Fruit fly (Drosophila melanogaster): Measurements from ENCODE around the gene CG11357.

CG11357 gene

DNA sequence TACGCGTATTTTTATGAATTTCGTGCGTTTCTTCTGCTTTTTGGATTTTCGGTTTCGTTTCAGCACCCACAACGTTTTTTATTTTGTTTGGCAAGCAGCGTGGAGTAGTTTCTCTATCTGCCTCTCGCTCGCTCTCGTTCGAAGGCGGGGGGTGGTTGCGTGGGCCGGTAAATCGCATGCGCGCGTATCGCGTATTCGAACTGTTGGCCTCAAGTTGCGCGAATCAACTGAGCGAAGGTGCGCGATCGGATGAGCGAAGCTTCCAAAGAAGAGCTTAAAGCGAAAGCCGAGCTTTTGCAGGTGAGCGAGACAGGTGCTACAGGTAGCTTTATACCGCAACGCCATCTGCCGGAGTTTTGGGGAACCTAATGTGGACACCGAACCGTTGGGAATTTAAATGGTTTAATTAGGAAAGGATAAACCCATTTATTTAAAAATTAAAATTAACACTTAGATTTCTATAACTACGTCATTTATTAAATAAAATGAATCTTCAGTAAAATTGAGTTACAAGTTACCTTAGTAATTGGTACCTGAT is 9.8 kb upstream of the CG11357 start, which contains the start of gene Tie (continued):
- TF ChIP-seq bbx (GFP tag; IDR thresholded peaks at IDR 0.05; ENCODE audit: partially characterized antibody) (peak; percentile 43; the same call in 1 of the 2 replicates), dati (GFP tag; IDR thresholded peaks at IDR 0.05) (no peak)

DNA sequence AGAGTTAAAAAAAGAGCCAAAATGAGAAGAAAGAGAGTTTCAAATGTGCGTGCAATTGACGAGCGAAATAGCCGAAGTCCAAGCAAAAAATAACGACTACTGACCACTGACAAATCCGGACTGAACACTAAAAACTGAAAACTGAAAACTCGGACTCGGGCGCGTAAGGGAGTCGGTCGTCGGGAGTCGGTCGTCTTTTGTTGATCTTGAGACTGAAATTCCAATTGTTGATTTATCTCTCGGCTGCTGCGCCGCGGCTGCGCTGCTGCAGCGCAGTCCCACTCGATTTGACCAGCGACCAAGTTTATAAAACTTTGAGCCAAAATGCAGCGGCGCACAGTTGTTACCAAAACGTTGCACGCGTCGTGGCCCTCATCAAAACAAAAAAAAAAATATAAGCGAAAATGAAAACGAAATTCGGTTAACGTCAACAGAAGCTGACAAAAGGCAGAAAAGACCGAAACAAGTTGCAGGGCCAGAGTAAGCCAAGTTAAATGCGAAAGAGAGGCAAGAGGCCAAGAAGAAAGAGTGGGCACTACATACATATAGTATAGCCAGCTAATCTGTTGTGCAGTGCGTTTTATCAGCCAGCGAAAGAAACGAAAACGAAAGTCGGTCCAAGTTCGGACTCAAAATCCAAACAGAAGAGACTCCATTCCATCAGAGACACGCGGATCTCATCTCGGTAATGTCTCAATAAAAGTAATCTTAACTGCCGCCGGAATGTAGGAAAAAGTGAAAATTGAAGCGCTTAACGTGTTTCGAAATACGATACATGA is 8.8 kb upstream of the CG11357 start, which contains the start of gene CG11353:
TSS of gene CG11353 (plus strand) at position 330 of the 779 bp plus-strand sequence.
- no peak for TF ChIP-seq zfh2 (GFP tag; optimal IDR thresholded peaks at IDR 0.05)
- TF ChIP-seq Sox102F (GFP tag; optimal IDR thresholded peaks at IDR 0.05), result no peak
- no peak for TF ChIP-seq CG14014 (GFP tag; IDR thresholded peaks at IDR 0.05)
- no peak for TF ChIP-seq Hsf (GFP tag; optimal IDR thresholded peaks at IDR 0.05)
- TF ChIP-seq oc (tag; optimal IDR thresholded peaks at IDR 0.05), result peak; percentile 15
- TF ChIP-seq CG34422 (GFP tag; IDR thresholded peaks at IDR 0.05), result 0 out of 3 replicates have a peak, but pooled peaks have one; percentile 14
- TF ChIP-seq CG16813 (GFP tag; IDR thresholded peaks at IDR 0.05; ENCODE audit: partially characterized antibody), result no peak
- TF ChIP-seq run (tag; optimal IDR thresholded peaks at IDR 0.05), result no peak
- peak; percentile 20 for TF ChIP-seq sd (tag; optimal IDR thresholded peaks at IDR 0.05)
- TF ChIP-seq Adf1 (GFP tag; IDR thresholded peaks at IDR 0.05), result peak; percentile 37; the same call in 1 of the 2 replicates
- TF ChIP-seq z (GFP tag; IDR thresholded peaks at IDR 0.05), result peak; percentile 80; the same call in 2 of the 3 replicates
- TF ChIP-seq CG3163 (GFP tag; optimal IDR thresholded peaks at IDR 0.05), result peak; percentile 48
- no peak for TF ChIP-seq Hand (GFP tag; optimal IDR thresholded peaks at IDR 0.05)
- peak; percentile 6 for TF ChIP-seq sqz (GFP tag; optimal IDR thresholded peaks at IDR 0.05)
- no peak for TF ChIP-seq CG11504 (tag; optimal IDR thresholded peaks at IDR 0.05)
- TF ChIP-seq chinmo (GFP tag; IDR thresholded peaks at IDR 0.05; ENCODE audit: partially characterized antibody), result 0 out of 4 replicates have a peak, but pooled peaks have one; percentile 13
- TF ChIP-seq Blimp-1 (GFP tag; optimal IDR thresholded peaks at IDR 0.05), result peak; percentile 91
- TF ChIP-seq Deaf1 (tag; optimal IDR thresholded peaks at IDR 0.05), result peak; percentile 80
- TF ChIP-seq ci (GFP tag; IDR thresholded peaks at IDR 0.05), result 0 out of 3 replicates have a peak, but pooled peaks have one; percentile 23
- TF ChIP-seq pros (GFP tag; optimal IDR thresholded peaks at IDR 0.05), result peak; percentile 58

DNA sequence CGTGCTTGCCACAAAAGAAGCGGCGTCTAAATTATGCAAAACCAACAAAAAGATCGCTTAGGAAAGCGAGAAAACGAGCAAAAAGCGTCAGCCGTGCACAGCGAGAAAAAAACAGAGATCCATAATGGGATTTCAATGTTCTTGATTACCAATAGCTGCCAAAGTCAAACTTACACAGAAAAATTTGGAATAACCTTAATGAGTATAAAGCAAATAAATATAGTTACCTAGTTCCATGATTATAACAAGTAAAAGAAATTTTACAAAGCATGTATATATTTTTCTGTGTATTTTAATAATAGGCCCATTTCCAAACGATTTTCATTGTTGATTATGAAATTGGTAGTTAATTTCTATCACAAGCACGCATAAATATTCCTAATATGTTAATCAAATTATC is 7.9 kb upstream of the CG11357 start:
- no peak for TF ChIP-seq CG8290 (GFP tag; optimal IDR thresholded peaks at IDR 0.05)
- no peak for TF ChIP-seq CG8290 (tag; optimal IDR thresholded peaks at IDR 0.05)
- no peak for TF ChIP-seq CG13624 (GFP tag; optimal IDR thresholded peaks at IDR 0.05)
- TF ChIP-seq Hand (GFP tag; optimal IDR thresholded peaks at IDR 0.05), result no peak
- no peak for TF ChIP-seq CG14965 (GFP tag; optimal IDR thresholded peaks at IDR 0.05; ENCODE audit: borderline replicate concordance)
- no peak for TF ChIP-seq CG18619 (GFP tag; optimal IDR thresholded peaks at IDR 0.05)
- TF ChIP-seq lola (GFP tag; optimal IDR thresholded peaks at IDR 0.05), result no peak
- no peak for TF ChIP-seq CG18476 (GFP tag; optimal IDR thresholded peaks at IDR 0.05)
- TF ChIP-seq Med (GFP tag), result peak; percentile 51
- TF ChIP-seq CG8478 (optimal IDR thresholded peaks at IDR 0.05), result no peak
- TF ChIP-seq slou (GFP tag; optimal IDR thresholded peaks at IDR 0.05), result no peak
- no peak for TF ChIP-seq pnt (GFP tag; optimal IDR thresholded peaks at IDR 0.05)
- TF ChIP-seq ewg (GFP tag; optimal IDR thresholded peaks at IDR 0.05), result peak; percentile 0
- no peak for TF ChIP-seq CG12236 (GFP tag; optimal IDR thresholded peaks at IDR 0.05)
- no peak for TF ChIP-seq CG4360 (GFP tag; IDR thresholded peaks at IDR 0.05)
- TF ChIP-seq CG30403 (GFP tag; optimal IDR thresholded peaks at IDR 0.05), result peak; percentile 22
- TF ChIP-seq eyg (GFP tag; optimal IDR thresholded peaks at IDR 0.05), result no peak
- TF ChIP-seq gro (GFP tag; optimal IDR thresholded peaks at IDR 0.05), result no peak
- peak; percentile 4 for TF ChIP-seq Meics (GFP tag; optimal IDR thresholded peaks at IDR 0.05)
- peak; percentile 36; the same call in 1 of the 2 replicates for TF ChIP-seq H2.0 (GFP tag; IDR thresholded peaks at IDR 0.05)
- TF ChIP-seq CG17385 (GFP tag; optimal IDR thresholded peaks at IDR 0.05), result peak; percentile 5
- TF ChIP-seq cwo (GFP tag; optimal IDR thresholded peaks at IDR 0.05), result no peak
- no peak for TF ChIP-seq CG16815 (GFP tag; optimal IDR thresholded peaks at IDR 0.05)
- peak; percentile 38 for TF ChIP-seq PHDP (tag; optimal IDR thresholded peaks at IDR 0.05)
- TF ChIP-seq usp (GFP tag; optimal IDR thresholded peaks at IDR 0.05), result no peak
- TF ChIP-seq emc (GFP tag; optimal IDR thresholded peaks at IDR 0.05), result no peak

Measured in whole organism, embryonic.